Worm (Caenorhabditis elegans): ENCODE measurements around the gene F28H7.7.
A peak's percentile ranks its signal among the peaks of the same experiment; 100 is the strongest.

The F28H7.7 gene

ce11 chrV:10802060-10802459 lies 48.1 kb upstream of the F28H7.7 start (continued):
- TF ChIP-seq dpl-1 (GFP tag; optimal IDR thresholded peaks at IDR 0.05) (no peak), nhr-11 (tag; optimal IDR thresholded peaks at IDR 0.05) (no peak), pag-3 (tag; optimal IDR thresholded peaks at IDR 0.05; ENCODE audit: borderline replicate concordance, insufficient read depth) (no peak), nhr-28 (tag; optimal IDR thresholded peaks at IDR 0.05) (no peak), unc-98 (GFP tag; IDR thresholded peaks at IDR 0.05) (no peak), lsy-2 (tag; optimal IDR thresholded peaks at IDR 0.05) (no peak), nhr-76 (tag; optimal IDR thresholded peaks at IDR 0.05) (no peak), dsc-1 (tag; optimal IDR thresholded peaks at IDR 0.05) (no peak), blmp-1 (tag; optimal IDR thresholded peaks at IDR 0.05) (no peak), ces-1 (GFP tag; optimal IDR thresholded peaks at IDR 0.05) (no peak), elt-2 (tag; optimal IDR thresholded peaks at IDR 0.05) (peak; percentile 98), lin-39 (tag; optimal IDR thresholded peaks at IDR 0.05) (no peak)

DNA sequence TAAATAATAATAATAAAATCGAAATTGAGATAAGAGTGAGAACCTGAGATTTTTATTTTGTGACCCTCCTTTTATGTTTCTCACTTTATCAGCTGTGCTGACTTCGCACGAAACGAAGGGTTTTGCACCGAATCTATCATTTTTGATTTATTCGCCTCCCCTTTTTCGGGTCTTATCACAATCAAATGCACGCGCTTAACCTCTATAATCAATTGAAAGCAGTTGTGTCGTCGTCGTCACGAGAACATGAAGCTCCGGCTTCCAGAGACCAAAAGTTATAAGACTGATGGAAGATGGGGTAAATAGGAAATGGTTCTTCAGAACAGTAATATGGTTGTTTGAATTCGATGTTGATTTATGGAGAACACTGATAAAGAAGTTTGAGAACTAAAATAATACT lies 47.2 kb upstream of the F28H7.7 start, which contains the start of gene D1054.18:
Gene D1054.18, minus strand, starts transcription at position 45 of the 400 bp plus-strand sequence.
- no peak for TF ChIP-seq efl-1 (optimal IDR thresholded peaks at IDR 0.05)
- TF ChIP-seq efl-1 (GFP tag; optimal IDR thresholded peaks at IDR 0.05 in 1 of 2) = peak in 1 of 2 experiments; percentile 75
- TF ChIP-seq nhr-71 (tag; optimal IDR thresholded peaks at IDR 0.05) = peak; percentile 25
- TF ChIP-seq ceh-88 (GFP tag; IDR thresholded peaks at IDR 0.05) = no peak
- no peak for TF ChIP-seq ceh-63 (GFP tag; optimal IDR thresholded peaks at IDR 0.05)
- peak; percentile 12 for TF ChIP-seq nhr-90 (tag; optimal IDR thresholded peaks at IDR 0.05; ENCODE audit: poor library complexity)
- peak in 1 of 2 experiments; percentile 28 for TF ChIP-seq lin-35 (GFP tag; optimal IDR thresholded peaks at IDR 0.05)
- TF ChIP-seq lin-14 (GFP tag; optimal IDR thresholded peaks at IDR 0.05) = no peak
- peak; percentile 0 for TF ChIP-seq nhr-20 (tag; optimal IDR thresholded peaks at IDR 0.05)
- peak; percentile 94 for TF ChIP-seq elt-2 (tag; optimal IDR thresholded peaks at IDR 0.05)
- no peak for TF ChIP-seq rnt-1 (tag; optimal IDR thresholded peaks at IDR 0.05)
- peak in 1 of 2 experiments; percentile 15 for TF ChIP-seq mdl-1 (tag; optimal IDR thresholded peaks at IDR 0.05)
- TF ChIP-seq F16B12.6 (tag; optimal IDR thresholded peaks at IDR 0.05) = no peak
- peak; percentile 59 for TF ChIP-seq pqm-1 (tag; optimal IDR thresholded peaks at IDR 0.05)
- no peak for TF ChIP-seq ceh-8 (GFP tag; optimal IDR thresholded peaks at IDR 0.05)
- no peak for TF ChIP-seq elt-3 (tag; optimal IDR thresholded peaks at IDR 0.05)

DNA sequence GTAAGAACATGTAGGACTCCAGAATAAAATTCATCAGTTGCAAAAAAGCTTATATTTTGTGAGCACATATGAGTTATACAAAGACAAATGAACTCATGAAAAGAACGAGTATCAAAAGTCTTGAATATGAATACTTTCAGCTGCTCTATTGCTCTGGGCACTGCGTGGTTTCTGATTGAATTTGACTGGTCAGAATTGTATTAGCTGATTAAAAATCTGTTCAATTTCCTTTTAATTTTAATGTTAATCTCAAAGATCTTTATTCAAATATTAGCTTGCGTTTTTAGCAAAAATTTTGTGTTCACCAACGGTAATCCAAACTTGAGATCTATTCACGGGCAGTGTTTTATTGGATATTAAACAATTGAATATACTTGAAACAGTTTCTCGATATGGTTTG lies 44.1 kb upstream of the F28H7.7 start, which contains the start of gene srh-184:
Gene srh-184, minus strand, starts transcription at position 101 of the 400 bp plus-strand sequence.
- TF ChIP-seq nhr-12 (tag; optimal IDR thresholded peaks at IDR 0.05) = no peak
- TF ChIP-seq elt-2 (tag; optimal IDR thresholded peaks at IDR 0.05) = no peak
- TF ChIP-seq zip-4 (GFP tag; optimal IDR thresholded peaks at IDR 0.05) = no peak
- TF ChIP-seq xbp-1 (tag; optimal IDR thresholded peaks at IDR 0.05) = no peak
- TF ChIP-seq fkh-4 (tag; optimal IDR thresholded peaks at IDR 0.05; ENCODE audit: borderline replicate concordance) = no peak
- no peak for TF ChIP-seq nhr-19 (GFP tag; conservative IDR thresholded peaks at IDR 0.05)

DNA sequence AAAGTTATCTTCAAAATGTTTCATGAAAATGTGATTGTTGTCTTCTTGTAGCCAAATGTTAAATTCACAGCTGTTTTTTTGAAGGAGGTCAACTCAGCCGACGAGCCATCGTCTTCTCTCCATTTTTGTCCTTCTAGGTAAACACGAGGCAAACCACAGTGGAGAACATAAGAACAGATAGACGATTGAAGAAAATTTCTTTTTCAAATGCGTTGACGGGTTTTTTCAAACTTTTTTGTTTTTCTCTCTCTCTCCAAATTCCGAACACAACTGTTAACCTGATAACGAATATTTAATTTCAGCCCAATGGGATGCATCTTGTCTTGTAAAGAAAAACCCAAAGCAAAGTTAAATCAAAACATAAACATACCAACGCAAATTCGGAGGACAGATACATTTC lies 41.5 kb upstream of the F28H7.7 start, which contains the start of gene D1054.19:
Gene D1054.19, plus strand, starts transcription at position 301 of the 400 bp plus-strand sequence.
- TF ChIP-seq hpl-2 (GFP tag; optimal IDR thresholded peaks at IDR 0.05) (no peak), elt-2 (tag; optimal IDR thresholded peaks at IDR 0.05) (no peak), C04F5.9 (tag; optimal IDR thresholded peaks at IDR 0.05) (no peak), mep-1 (tag; optimal IDR thresholded peaks at IDR 0.05) (no peak)

DNA sequence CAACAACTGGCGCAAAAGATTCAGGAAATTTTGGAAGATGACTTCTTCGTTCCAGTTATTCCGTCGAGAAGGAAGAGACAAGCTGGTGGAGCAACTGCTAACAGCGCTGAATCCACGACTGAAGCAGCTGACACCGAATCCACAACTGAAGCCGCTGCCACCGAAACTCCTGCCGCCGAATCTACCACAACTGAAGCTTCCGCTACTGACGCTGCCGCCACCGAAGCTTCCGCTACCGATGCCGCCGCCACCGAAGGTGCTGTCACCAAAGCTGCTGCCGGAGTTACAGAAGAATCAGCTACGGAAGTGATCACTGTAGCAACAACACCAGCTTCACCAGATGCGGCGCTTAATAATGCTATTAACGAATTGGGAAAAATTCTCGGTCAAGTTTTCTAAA lies 40.5 kb upstream of the F28H7.7 start:
- TF ChIP-seq lin-35 (GFP tag; optimal IDR thresholded peaks at IDR 0.05) = no peak
- TF ChIP-seq mdl-1 (tag; optimal IDR thresholded peaks at IDR 0.05) = no peak
- TF ChIP-seq pax-3 (tag; optimal IDR thresholded peaks at IDR 0.05) = no peak

Measured in whole organism, L1 larva.